Fruit fly (Drosophila melanogaster) whole organism, embryonic: ENCODE results near the gene Trm1.

Source experiments
- BtbVII ChIP-seq: fragments of 200-800 bp; sonication (Bioruptor generic); optimal IDR thresholded peaks from 3 replicates; lab custom pipeline; 2017; ENCODE audit warnings: missing biosample characterization, mild to moderate bottlenecking, missing genetic modification characterization
- CG11247 ChIP-seq: fragments of 200-800 bp; sonication (Bioruptor generic); IDR thresholded peaks from 2 replicates; pipeline ENCODE4 v1.3.6; 2022; ENCODE audit warnings: missing biosample characterization, missing genetic modification characterization
- CG11456 ChIP-seq: fragments of 200-800 bp; sonication (Bioruptor generic); IDR thresholded peaks from 3 replicates; pipeline ENCODE4 v1.3.6; 2022; ENCODE audit warnings: missing biosample characterization, missing genetic modification characterization
- CG12391 ChIP-seq: fragments of 200-800 bp; sonication (Bioruptor generic); optimal IDR thresholded peaks from 3 replicates; lab custom pipeline; 2018; ENCODE audit warnings: missing biosample characterization, mild to moderate bottlenecking, missing genetic modification characterization, moderate library complexity
- CG13287 ChIP-seq: fragments of 200-800 bp; sonication (Bioruptor generic); IDR thresholded peaks from 2 replicates; pipeline ENCODE4 v1.3.6; 2022; ENCODE audit warnings: missing biosample characterization, missing genetic modification characterization; ENCODE audit not compliant: partially characterized antibody
- CG13424 ChIP-seq: fragments of 200-800 bp; sonication (Bioruptor generic); optimal IDR thresholded peaks from 2 replicates; lab custom pipeline; 2019; ENCODE audit warnings: missing biosample characterization, mild to moderate bottlenecking, missing genetic modification characterization, moderate library complexity
- CG18764 ChIP-seq: fragments of 200-800 bp; sonication (Bioruptor generic); optimal IDR thresholded peaks from 3 replicates; lab custom pipeline; 2016; ENCODE audit warnings: missing biosample characterization, missing genetic modification characterization
- CG4424 ChIP-seq: fragments of 200-800 bp; sonication (Bioruptor generic); optimal IDR thresholded peaks from 3 replicates; lab custom pipeline; 2016; ENCODE audit warnings: missing biosample characterization, missing genetic modification characterization
- CG6689 ChIP-seq: fragments of 200-800 bp; sonication (Bioruptor generic); IDR thresholded peaks from 2 replicates; pipeline ENCODE4 v1.3.6; 2022; ENCODE audit warnings: missing biosample characterization, missing genetic modification characterization
- CG7556 ChIP-seq: fragments of 200-800 bp; sonication (Bioruptor generic); optimal IDR thresholded peaks from 2 replicates; lab custom pipeline; 2017; ENCODE audit warnings: missing biosample characterization, mild to moderate bottlenecking, missing genetic modification characterization
- CG7987 ChIP-seq: fragments of 200-800 bp; sonication (Bioruptor generic); optimal IDR thresholded peaks from 2 replicates; lab custom pipeline; 2018; ENCODE audit warnings: missing biosample characterization, mild to moderate bottlenecking, missing genetic modification characterization, moderate library complexity
- CG8281 ChIP-seq: fragments of 200-800 bp; sonication (Bioruptor generic); optimal IDR thresholded peaks from 2 replicates; lab custom pipeline; 2018; ENCODE audit warnings: missing biosample characterization, mild to moderate bottlenecking, missing genetic modification characterization, moderate library complexity
- CG9215 ChIP-seq: fragments of 200-800 bp; sonication (Bioruptor generic); IDR thresholded peaks from 2 replicates; pipeline ENCODE4 v1.3.6; 2022; ENCODE audit warnings: missing biosample characterization, missing genetic modification characterization
- CG9609 ChIP-seq: fragments of 200-800 bp; sonication (Bioruptor generic); optimal IDR thresholded peaks from 3 replicates; lab custom pipeline; 2016; ENCODE audit warnings: missing biosample characterization, missing genetic modification characterization
- Fer2 ChIP-seq: fragments of 200-800 bp; sonication (Bioruptor generic); optimal IDR thresholded peaks from 2 replicates; lab custom pipeline; 2018; ENCODE audit warnings: missing biosample characterization, mild to moderate bottlenecking, missing genetic modification characterization, moderate library complexity
- GATAe ChIP-seq: fragments of 200-800 bp; sonication (Bioruptor generic); conservative IDR thresholded peaks from 2 replicates; pipeline ENCODE4 v1.3.6; 2022; ENCODE audit warnings: missing biosample characterization, missing genetic modification characterization
- Hmx ChIP-seq: fragments of 200-800 bp; sonication (Bioruptor generic); optimal IDR thresholded peaks from 2 replicates; lab custom pipeline; 2016; ENCODE audit warnings: missing biosample characterization, missing genetic modification characterization
- Jarid2 ChIP-seq: fragments of 200-800 bp; sonication (Bioruptor generic); optimal IDR thresholded peaks from 3 replicates; lab custom pipeline; 2017; ENCODE audit warnings: mild to moderate bottlenecking, missing biosample characterization, missing genetic modification reagents, missing genetic modification characterization
- Lhr ChIP-seq: fragments of 200-800 bp; sonication (Bioruptor generic); optimal IDR thresholded peaks from 3 replicates; lab custom pipeline; 2017; ENCODE audit warnings: mild to moderate bottlenecking, missing biosample characterization, missing genetic modification reagents, missing genetic modification characterization
- Mad ChIP-seq: fragments of 200-800 bp; sonication (Bioruptor generic); optimal IDR thresholded peaks from 2 replicates; lab custom pipeline; 2016; ENCODE audit warnings: missing biosample characterization, missing genetic modification characterization
- NC2α ChIP-seq: fragments of 200-800 bp; sonication (Bioruptor generic); optimal IDR thresholded peaks from 2 replicates; lab custom pipeline; 2016; ENCODE audit warnings: missing biosample characterization, missing genetic modification characterization
- Taf1 ChIP-seq: fragments of 200-800 bp; sonication (Bioruptor generic); IDR thresholded peaks from 2 replicates; pipeline ENCODE4 v1.3.6; 2022; ENCODE audit warnings: missing biosample characterization, missing genetic modification characterization
- ara ChIP-seq: fragments of 200-800 bp; sonication (Bioruptor generic); IDR thresholded peaks from 2 replicates; pipeline ENCODE4 v1.3.6; 2022; ENCODE audit warnings: missing biosample characterization, missing genetic modification characterization
- bcd ChIP-seq: fragments of 200-800 bp; sonication (Bioruptor generic); optimal IDR thresholded peaks from 2 replicates; lab custom pipeline; 2017; ENCODE audit warnings: missing biosample characterization, mild to moderate bottlenecking, missing genetic modification characterization
- btn ChIP-seq: fragments of 200-800 bp; sonication (Bioruptor generic); optimal IDR thresholded peaks from 2 replicates; lab custom pipeline; 2016; ENCODE audit warnings: missing biosample characterization, missing genetic modification characterization
- cas ChIP-seq: fragments of 200-800 bp; sonication (Bioruptor generic); IDR thresholded peaks from 2 replicates; pipeline ENCODE4 v1.3.6; 2022; ENCODE audit warnings: missing biosample characterization, missing genetic modification characterization
- corto ChIP-seq: fragments of 200-800 bp; sonication (Bioruptor generic); optimal IDR thresholded peaks from 2 replicates; lab custom pipeline; 2016; ENCODE audit warnings: missing biosample characterization, mild to moderate bottlenecking, missing genetic modification characterization, moderate library complexity
- hkb ChIP-seq, 2 experiments: fragments of 200-800 bp in 1 of 2; fragments of >200 bp in 1 of 2; sonication (Bioruptor generic) in 1 of 2; IDR thresholded peaks in 1 of 2; optimal IDR thresholded peaks in 1 of 2; 2 replicates each; pipeline versions ENCODE4 v1.3.6 to Lab custom; 2017 to 2022; ENCODE audit warnings: missing biosample characterization in 1 of 2, missing genetic modification characterization in 1 of 2
- jumu ChIP-seq: fragments of 200-800 bp; sonication (Bioruptor generic); optimal IDR thresholded peaks from 3 replicates; lab custom pipeline; 2016; ENCODE audit warnings: missing biosample characterization, missing genetic modification characterization
- kay ChIP-seq: fragments of 200-800 bp; sonication (Bioruptor generic); optimal IDR thresholded peaks from 2 replicates; lab custom pipeline; 2016; ENCODE audit warnings: missing biosample characterization, missing genetic modification characterization
- maf-S ChIP-seq: fragments of 200-800 bp; sonication (Bioruptor generic); optimal IDR thresholded peaks from 2 replicates; lab custom pipeline; 2016; ENCODE audit warnings: missing biosample characterization, missing genetic modification characterization
- nerfin-2 ChIP-seq: fragments of 200-800 bp; sonication (Bioruptor generic); IDR thresholded peaks from 2 replicates; pipeline ENCODE4 v1.3.6; 2022; ENCODE audit warnings: missing biosample characterization, missing genetic modification characterization; ENCODE audit not compliant: partially characterized antibody
- nom ChIP-seq: fragments of 200-800 bp; sonication (Bioruptor generic); optimal IDR thresholded peaks from 2 replicates; lab custom pipeline; 2017; ENCODE audit warnings: missing biosample characterization, missing genetic modification characterization, mild to moderate bottlenecking, moderate library complexity, missing genetic modification reagents
- otp ChIP-seq: fragments of 200-800 bp; sonication (Bioruptor generic); IDR thresholded peaks from 3 replicates; pipeline ENCODE4, ENCODE4 v1.3.6; 2022; ENCODE audit warnings: missing biosample characterization, missing genetic modification characterization
- pho ChIP-seq: fragments of 200-800 bp; sonication (Bioruptor generic); optimal IDR thresholded peaks from 2 replicates; lab custom pipeline; 2016; ENCODE audit warnings: missing biosample characterization, missing genetic modification characterization
- prd ChIP-seq, 3 experiments: fragments of >200 bp in 2 of 3; fragments of 200-800 bp in 1 of 3; sonication (Bioruptor generic) in 1 of 3; optimal IDR thresholded peaks in 2 of 3; IDR thresholded peaks in 1 of 3; 2 replicates in 2 of 3; 3 replicates in 1 of 3; pipeline versions ENCODE4 v1.3.6 to Lab custom; 2017 to 2022; ENCODE audit warnings: missing biosample characterization in 1 of 3, missing genetic modification characterization in 1 of 3
- psq ChIP-seq: fragments of 200-800 bp; sonication (Bioruptor generic); optimal IDR thresholded peaks from 2 replicates; lab custom pipeline; 2017; ENCODE audit warnings: missing biosample characterization, missing genetic modification characterization
- pzg ChIP-seq: fragments of 200-800 bp; sonication (Bioruptor generic); optimal IDR thresholded peaks from 3 replicates; lab custom pipeline; 2018; ENCODE audit warnings: missing biosample characterization, mild to moderate bottlenecking, missing genetic modification characterization, moderate library complexity
- repo ChIP-seq: fragments of 200-800 bp; sonication (Bioruptor generic); optimal IDR thresholded peaks from 2 replicates; lab custom pipeline; 2016; ENCODE audit warnings: missing biosample characterization, missing genetic modification characterization
- sisA ChIP-seq: fragments of 200-800 bp; sonication (Bioruptor generic); IDR thresholded peaks from 2 replicates; pipeline ENCODE4 v1.3.6; 2022; ENCODE audit warnings: missing biosample characterization, missing genetic modification characterization
- slp2 ChIP-seq: fragments of 200-800 bp; sonication (Bioruptor generic); optimal IDR thresholded peaks from 2 replicates; lab custom pipeline; 2016; ENCODE audit warnings: missing biosample characterization, missing genetic modification characterization
- so ChIP-seq: fragments of 200-800 bp; sonication (Bioruptor generic); IDR thresholded peaks from 3 replicates; pipeline ENCODE4 v1.3.6; 2022; ENCODE audit warnings: missing biosample characterization, missing genetic modification characterization
- tll ChIP-seq, 2 experiments: fragments of 200-800 bp in 1 of 2; fragments of >200 bp in 1 of 2; sonication (Bioruptor generic) in 1 of 2; optimal IDR thresholded peaks; 2 replicates each; lab custom pipeline; 2017 to 2019; ENCODE audit warnings: missing biosample characterization in 2 of 2, missing genetic modification characterization in 2 of 2, mild to moderate bottlenecking in 1 of 2, moderate library complexity in 1 of 2
- trem ChIP-seq: fragments of 200-800 bp; optimal IDR thresholded peaks from 3 replicates; lab custom pipeline; 2019; ENCODE audit warnings: missing biosample characterization, mild to moderate bottlenecking, missing genetic modification characterization, moderate library complexity
- tup ChIP-seq: fragments of 200-800 bp; sonication (Bioruptor generic); optimal IDR thresholded peaks from 2 replicates; lab custom pipeline; 2016; ENCODE audit warnings: missing biosample characterization, mild to moderate bottlenecking, missing genetic modification characterization, moderate library complexity
- tx ChIP-seq: fragments of 200-800 bp; sonication (Bioruptor generic); optimal IDR thresholded peaks from 2 replicates; lab custom pipeline; 2016; ENCODE audit warnings: missing biosample characterization, missing genetic modification characterization
- usp ChIP-seq: fragments of >200 bp; optimal IDR thresholded peaks from 2 replicates; lab custom pipeline; 2017; ENCODE audit warnings: missing biosample characterization, missing genetic modification characterization
- vvl ChIP-seq: fragments of 200-800 bp; sonication (Bioruptor generic); IDR thresholded peaks from 2 replicates; pipeline ENCODE4 v1.3.6; 2022; ENCODE audit warnings: missing biosample characterization, missing genetic modification characterization
- yki ChIP-seq: fragments of >200 bp; optimal IDR thresholded peaks from 3 replicates; lab custom pipeline; 2018
- z ChIP-seq: fragments of 200-800 bp; sonication (Bioruptor generic); IDR thresholded peaks from 3 replicates; pipeline ENCODE4 v1.3.6; 2022; ENCODE audit warnings: missing biosample characterization, missing genetic modification characterization

The Trm1 gene

dm6 chr2L:12415485-12416137, 12.2 kb upstream of the Trm1 start (continued):
- peak; percentile 46 for TF ChIP-seq CG12391 (tag; lab: Kevin White, UChicago)
- TF ChIP-seq CG11247, result no peak
- no peak for TF ChIP-seq CG6689 (GFP tag; lab: Robert Waterston, UW)
- TF ChIP-seq hkb (optimal IDR thresholded peaks at IDR 0.05; lab: Kevin White, UChicago), result no peak
- no peak for TF ChIP-seq hkb (GFP tag; IDR thresholded peaks at IDR 0.05; lab: Robert Waterston, UW)
- TF ChIP-seq Mad (GFP tag; lab: Kevin White, UChicago), result no peak
- no peak for TF ChIP-seq corto (GFP tag; lab: Kevin White, UChicago)
- no peak for TF ChIP-seq Taf1 (GFP tag; lab: Robert Waterston, UW)
- no peak for TF ChIP-seq CG11456 (GFP tag; lab: Robert Waterston, UW)
- no peak for TF ChIP-seq maf-S (GFP tag; lab: Kevin White, UChicago)
- no peak for TF ChIP-seq so
- no peak for TF ChIP-seq ara
- no peak for TF ChIP-seq CG8281 (tag; lab: Kevin White, UChicago)
- TF ChIP-seq CG13424, result peak; percentile 12
- no peak for TF ChIP-seq prd (optimal IDR thresholded peaks at IDR 0.05; lab: Kevin White, UChicago)
- TF ChIP-seq prd (GFP tag; IDR thresholded peaks at IDR 0.05; lab: Robert Waterston, UW), result no peak
- no peak for TF ChIP-seq trem (tag; lab: Kevin White, UChicago)
- TF ChIP-seq z (GFP tag; lab: Robert Waterston, UW), result peak; percentile 66; the same call in 2 of the 3 replicates
- no peak for TF ChIP-seq CG7987 (GFP tag; lab: Kevin White, UChicago)
- no peak for TF ChIP-seq usp
- TF ChIP-seq nom (GFP tag; lab: Kevin White, UChicago), result no peak
- TF ChIP-seq CG7556, result peak; percentile 59
- peak; percentile 32 for TF ChIP-seq Hmx (GFP tag; lab: Kevin White, UChicago)
- TF ChIP-seq Fer2 (tag; lab: Kevin White, UChicago), result no peak
- TF ChIP-seq vvl, result 0 out of 2 replicates have a peak, but pooled peaks have one; percentile 5
- TF ChIP-seq pzg, result no peak
- TF ChIP-seq jumu (GFP tag; lab: Kevin White, UChicago), result no peak
- TF ChIP-seq CG9609 (GFP tag; lab: Kevin White, UChicago), result no peak
- TF ChIP-seq repo, result no peak
- no peak for TF ChIP-seq tup (GFP tag; lab: Kevin White, UChicago)
- no peak for TF ChIP-seq tll (GFP tag; optimal IDR thresholded peaks at IDR 0.05; lab: Kevin White, UChicago)
- TF ChIP-seq bcd (GFP tag; lab: Kevin White, UChicago), result peak; percentile 13
- TF ChIP-seq btn (GFP tag; lab: Kevin White, UChicago), result no peak
- no peak for TF ChIP-seq cas (GFP tag; lab: Robert Waterston, UW)
- no peak for TF ChIP-seq Jarid2 (GFP tag; lab: Kevin White, UChicago)
- no peak for TF ChIP-seq slp2 (GFP tag; lab: Kevin White, UChicago)
- TF ChIP-seq BtbVII (GFP tag; lab: Kevin White, UChicago), result no peak
- TF ChIP-seq CG18764, result no peak
- TF ChIP-seq CG4424 (GFP tag; lab: Kevin White, UChicago), result peak; percentile 19
- no peak for TF ChIP-seq CG9215 (GFP tag; lab: Robert Waterston, UW)
- no peak for TF ChIP-seq psq (GFP tag; lab: Kevin White, UChicago)
- no peak for TF ChIP-seq yki (lab: Kevin White, UChicago)
- TF ChIP-seq kay (GFP tag; lab: Kevin White, UChicago), result no peak
- no peak for TF ChIP-seq tx (GFP tag; lab: Kevin White, UChicago)
- no peak for TF ChIP-seq NC2α (GFP tag; lab: Kevin White, UChicago)
- TF ChIP-seq sisA (GFP tag; lab: Robert Waterston, UW), result no peak
- TF ChIP-seq CG13287 (GFP tag; lab: Robert Waterston, UW), result no peak
- no peak for TF ChIP-seq nerfin-2
- TF ChIP-seq Lhr (GFP tag; lab: Kevin White, UChicago), result no peak
- TF ChIP-seq pho (GFP tag; lab: Kevin White, UChicago), result no peak
- no peak for TF ChIP-seq otp (GFP tag; lab: Robert Waterston, UW)
- no peak for TF ChIP-seq GATAe (GFP tag; lab: Robert Waterston, UW)
